Fruit fly (Drosophila melanogaster): ENCODE results near the gene bdl.

DNA sequence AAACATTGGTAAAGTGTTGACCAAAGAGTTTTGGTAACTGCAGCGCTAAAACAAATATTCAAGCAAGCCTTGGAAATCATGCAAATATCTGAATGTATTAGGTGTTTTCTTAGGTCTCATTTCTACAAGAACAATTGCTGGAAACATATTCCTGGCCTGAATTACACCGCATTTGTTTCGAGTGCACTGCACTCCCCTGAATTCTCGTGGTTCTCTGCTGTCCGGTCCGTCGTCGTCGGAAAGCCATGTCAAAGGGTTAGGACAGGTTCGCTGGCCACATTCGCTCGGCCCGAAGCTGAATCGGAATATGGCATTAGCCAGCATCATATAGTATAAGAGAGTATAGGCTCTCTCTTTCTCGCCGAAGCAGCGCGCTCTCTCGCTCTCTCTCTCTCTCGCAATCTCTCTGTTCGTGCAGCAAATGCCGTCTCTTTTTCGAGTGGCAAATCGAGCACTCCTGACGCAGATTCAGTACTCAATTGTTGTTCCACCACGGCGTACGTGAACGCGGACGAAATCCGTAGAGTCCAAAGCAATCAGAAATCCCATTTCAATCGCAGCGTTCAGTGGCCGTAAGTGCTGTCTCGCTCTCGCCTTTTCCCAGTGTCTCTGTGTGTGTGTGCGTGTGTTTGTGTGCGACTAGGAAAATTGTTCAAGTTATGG is 41.5 kb upstream of the bdl start, which contains the start of gene tutl:
- TF ChIP-seq Atf6 (GFP tag; IDR thresholded peaks at IDR 0.05), result peak; percentile 79
- TF ChIP-seq jing (GFP tag; optimal IDR thresholded peaks at IDR 0.05), result peak; percentile 74
- peak; percentile 82 for TF ChIP-seq dmrt99B (tag; optimal IDR thresholded peaks at IDR 0.05)
- TF ChIP-seq Scr (GFP tag; IDR thresholded peaks at IDR 0.05; ENCODE audit: partially characterized antibody), result peak; percentile 35; the same call in 1 of the 2 replicates
- TF ChIP-seq Hr78 (GFP tag; optimal IDR thresholded peaks at IDR 0.05), result peak in 1 of 2 experiments; percentile 93
- peak; percentile 77; the same call in 1 of the 2 replicates for TF ChIP-seq HLH3B (GFP tag; IDR thresholded peaks at IDR 0.05)
- TF ChIP-seq CG3163 (GFP tag; optimal IDR thresholded peaks at IDR 0.05), result peak; percentile 18
- TF ChIP-seq chif (GFP tag; optimal IDR thresholded peaks at IDR 0.05), result peak; percentile 45 to 89
- peak; percentile 50 for TF ChIP-seq Ravus (GFP tag; IDR thresholded peaks at IDR 0.05)
- TF ChIP-seq tna (GFP tag; IDR thresholded peaks at IDR 0.05; ENCODE audit: partially characterized antibody), result no peak
- TF ChIP-seq CG6791 (GFP tag; IDR thresholded peaks at IDR 0.05; ENCODE audit: partially characterized antibody), result 0 out of 3 replicates have a peak, but pooled peaks have one; percentile 37
- peak; percentile 69 for TF ChIP-seq wor (GFP tag; IDR thresholded peaks at IDR 0.05)

All from whole organism, embryonic.